Fruit fly (Drosophila melanogaster): ENCODE measurements around the gene CG13280.

CG13280 gene

DNA sequence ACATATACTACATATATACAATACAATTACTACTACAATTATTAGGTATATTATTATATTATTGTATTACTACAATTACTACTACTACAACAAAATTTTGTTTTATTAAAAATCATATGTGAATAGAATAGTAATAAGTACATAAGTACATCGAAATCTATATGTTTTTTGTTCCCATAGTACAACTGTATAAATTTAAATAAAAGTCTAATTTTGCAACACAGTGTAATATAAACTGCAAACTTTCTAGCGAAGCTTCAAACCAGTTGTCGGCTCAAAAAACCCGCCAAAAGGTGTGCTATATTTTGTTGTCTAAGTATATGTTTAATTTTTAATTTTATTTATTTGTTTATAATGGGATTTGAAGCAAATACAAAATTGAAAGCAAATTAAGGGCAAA lies 38.7 kb upstream of the CG13280 start (continued):
- no peak for TF ChIP-seq crol (GFP tag; IDR thresholded peaks at IDR 0.05)
- TF ChIP-seq stwl (tag; optimal IDR thresholded peaks at IDR 0.05): peak; percentile 16
- TF ChIP-seq CG18262 (tag; optimal IDR thresholded peaks at IDR 0.05): peak; percentile 22
- TF ChIP-seq ro (GFP tag; IDR thresholded peaks at IDR 0.05): no peak
- no peak for TF ChIP-seq CG17186 (GFP tag; optimal IDR thresholded peaks at IDR 0.05)
- no peak for TF ChIP-seq CG10462 (GFP tag; optimal IDR thresholded peaks at IDR 0.05)
- TF ChIP-seq CG16815 (GFP tag; optimal IDR thresholded peaks at IDR 0.05): no peak
- TF ChIP-seq phol (tag; optimal IDR thresholded peaks at IDR 0.05): peak; percentile 29
- TF ChIP-seq CG13296 (GFP tag; optimal IDR thresholded peaks at IDR 0.05): no peak
- TF ChIP-seq CG9609 (GFP tag; optimal IDR thresholded peaks at IDR 0.05): no peak
- no peak for TF ChIP-seq croc (GFP tag; conservative IDR thresholded peaks at IDR 0.05)
- TF ChIP-seq esg (GFP tag; conservative IDR thresholded peaks at IDR 0.05): no peak
- peak; percentile 4 for TF ChIP-seq Sox102F (GFP tag; optimal IDR thresholded peaks at IDR 0.05)
- TF ChIP-seq sima (GFP tag; optimal IDR thresholded peaks at IDR 0.05): no peak
- peak; percentile 36 for TF ChIP-seq CG8388 (GFP tag; optimal IDR thresholded peaks at IDR 0.05)
- peak; percentile 73 for TF ChIP-seq gem (tag; optimal IDR thresholded peaks at IDR 0.05)
- TF ChIP-seq MTF-1 (GFP tag; optimal IDR thresholded peaks at IDR 0.05; ENCODE audit: borderline replicate concordance): no peak
- TF ChIP-seq nerfin-2 (GFP tag; IDR thresholded peaks at IDR 0.05; ENCODE audit: partially characterized antibody): no peak
- TF ChIP-seq CG4424 (GFP tag; optimal IDR thresholded peaks at IDR 0.05): no peak
- no peak for TF ChIP-seq Camta (GFP tag; optimal IDR thresholded peaks at IDR 0.05)
- no peak for TF ChIP-seq CG17359 (tag; optimal IDR thresholded peaks at IDR 0.05)
- TF ChIP-seq sens (GFP tag): peak; percentile 40
- no peak for TF ChIP-seq tll (GFP tag; optimal IDR thresholded peaks at IDR 0.05)
- TF ChIP-seq Ssrp (tag; optimal IDR thresholded peaks at IDR 0.05): peak; percentile 18
- TF ChIP-seq pita (GFP tag; optimal IDR thresholded peaks at IDR 0.05): peak; percentile 35
- TF ChIP-seq psq (GFP tag; optimal IDR thresholded peaks at IDR 0.05): no peak
- TF ChIP-seq CG7839 (tag; optimal IDR thresholded peaks at IDR 0.05): peak; percentile 29
- no peak for TF ChIP-seq pros (GFP tag; optimal IDR thresholded peaks at IDR 0.05)
- TF ChIP-seq CG11504 (tag; optimal IDR thresholded peaks at IDR 0.05): peak; percentile 45
- TF ChIP-seq CG10274 (GFP tag; optimal IDR thresholded peaks at IDR 0.05): no peak
- TF ChIP-seq run (tag; optimal IDR thresholded peaks at IDR 0.05): no peak
- TF ChIP-seq CG11085 (GFP tag; IDR thresholded peaks at IDR 0.05): no peak
- no peak for TF ChIP-seq btn (GFP tag; optimal IDR thresholded peaks at IDR 0.05)
- TF ChIP-seq CG31224 (GFP tag; IDR thresholded peaks at IDR 0.05): no peak
- peak; percentile 17 for TF ChIP-seq dmrt11E (tag; optimal IDR thresholded peaks at IDR 0.05)
- 0 out of 2 replicates have a peak, but pooled peaks have one; percentile 26 for TF ChIP-seq CG31441 (GFP tag; IDR thresholded peaks at IDR 0.05)
- TF ChIP-seq lab (GFP tag; optimal IDR thresholded peaks at IDR 0.05): no peak
- TF ChIP-seq zf30C (GFP tag; optimal IDR thresholded peaks at IDR 0.05): no peak
- TF ChIP-seq otp (GFP tag; IDR thresholded peaks at IDR 0.05): no peak
- TF ChIP-seq bsh (GFP tag; optimal IDR thresholded peaks at IDR 0.05): peak in 1 of 2 experiments; percentile 51
- no peak for TF ChIP-seq ewg (GFP tag; optimal IDR thresholded peaks at IDR 0.05)
- TF ChIP-seq D19A (tag; optimal IDR thresholded peaks at IDR 0.05): peak; percentile 25
- TF ChIP-seq ara (GFP tag; IDR thresholded peaks at IDR 0.05): no peak
- TF ChIP-seq CG6854 (GFP tag; optimal IDR thresholded peaks at IDR 0.05): no peak
- no peak for TF ChIP-seq GATAe (GFP tag; conservative IDR thresholded peaks at IDR 0.05)
- TF ChIP-seq nmo (GFP tag; optimal IDR thresholded peaks at IDR 0.05): peak; percentile 27
- TF ChIP-seq Nf-YB (GFP tag; optimal IDR thresholded peaks at IDR 0.05): no peak
- no peak for TF ChIP-seq luna (GFP tag; optimal IDR thresholded peaks at IDR 0.05)
- TF ChIP-seq CG1647 (GFP tag; optimal IDR thresholded peaks at IDR 0.05): no peak
- TF ChIP-seq CG8765 (GFP tag; IDR thresholded peaks at IDR 0.05): no peak
- no peak for TF ChIP-seq CG11696 (GFP tag; IDR thresholded peaks at IDR 0.05)

All from whole organism, embryonic.